Worm (Caenorhabditis elegans) whole organism, L3 larva: ENCODE measurements around the gene ntl-11.

Source experiments
- pha-4 ChIP-seq: fragments of 150-350 bp; optimal IDR thresholded peaks from 2 replicates; lab custom pipeline; 2014; ENCODE audit warnings: missing biosample characterization, missing genetic modification reagents, missing genetic modification characterization
- snpc-4 ChIP-seq: fragments of 150-350 bp; optimal IDR thresholded peaks from 2 replicates; lab custom pipeline; 2014; ENCODE audit warnings: missing biosample characterization, missing genetic modification characterization
- tbx-2 ChIP-seq: sonication (generic microtip); optimal IDR thresholded peaks from 2 replicates; lab custom pipeline; 2016; ENCODE audit warnings: mild to moderate bottlenecking, missing genetic modification characterization, missing compliant biosample characterization
- zag-1 ChIP-seq: fragments of 150-350 bp; optimal IDR thresholded peaks from 2 replicates; lab custom pipeline; 2014; ENCODE audit warnings: missing biosample characterization, missing genetic modification characterization

- TF ChIP-seq tbx-2 (tag; lab: Kevin White, UChicago) (no peak), pha-4 (tag; lab: Kevin White, UChicago) (no peak), zag-1 (tag; lab: Kevin White, UChicago) (no peak), snpc-4 (tag; lab: Kevin White, UChicago) (no peak)
Observed at ce11 chrIV:15433805-15434204, 37.5 kb downstream of the ntl-11 start.
